Worm (Caenorhabditis elegans): ENCODE results near the gene rpt-6.

ce11 chrIII:12344940-12345339 lies 25.3 kb upstream of the rpt-6 start:
- no peak for TF ChIP-seq lin-11 (tag; optimal IDR thresholded peaks at IDR 0.05)
- TF ChIP-seq eyg-1 (tag; optimal IDR thresholded peaks at IDR 0.05), result no peak
- TF ChIP-seq pha-4 (tag; optimal IDR thresholded peaks at IDR 0.05), result no peak
- TF ChIP-seq che-1 (tag; optimal IDR thresholded peaks at IDR 0.05), result no peak
